Worm (Caenorhabditis elegans): Measurements from ENCODE around the gene C08G9.1.
"Not testable (repeated sequence)": the region's sequence is repeated elsewhere in the genome, so short reads cannot be mapped to it uniquely, and the experiment has no call there.

C08G9.1 gene

DNA sequence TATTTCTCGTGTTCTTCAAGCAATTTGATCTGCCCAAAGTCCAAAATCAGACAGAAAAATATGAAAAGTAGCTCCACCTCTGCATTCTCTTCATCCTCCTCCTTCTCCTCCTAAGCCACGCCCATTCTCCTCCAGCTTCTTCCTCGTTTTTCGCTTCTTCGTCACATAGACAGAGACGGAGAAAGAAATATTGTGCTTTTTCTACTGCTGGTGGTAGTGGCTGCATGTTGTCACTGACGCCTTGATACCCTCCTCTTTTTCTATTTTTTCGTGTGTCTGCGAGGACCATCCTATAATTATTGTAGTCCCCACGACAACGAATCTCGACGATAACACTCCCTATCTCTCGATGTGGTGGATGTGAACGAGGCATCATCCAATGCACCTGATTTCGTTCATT, at the start of gene C08G9.1:
Gene C08G9.1, plus strand, starts transcription at position 175 of the 400 bp plus-strand sequence.
- no peak for TF ChIP-seq unc-62 (GFP tag; optimal IDR thresholded peaks at IDR 0.05)

ce11 chrIV:7611396-7611795, 47.2 kb upstream of the C08G9.1 start:
- no peak for TF ChIP-seq unc-62 (GFP tag; optimal IDR thresholded peaks at IDR 0.05)

DNA sequence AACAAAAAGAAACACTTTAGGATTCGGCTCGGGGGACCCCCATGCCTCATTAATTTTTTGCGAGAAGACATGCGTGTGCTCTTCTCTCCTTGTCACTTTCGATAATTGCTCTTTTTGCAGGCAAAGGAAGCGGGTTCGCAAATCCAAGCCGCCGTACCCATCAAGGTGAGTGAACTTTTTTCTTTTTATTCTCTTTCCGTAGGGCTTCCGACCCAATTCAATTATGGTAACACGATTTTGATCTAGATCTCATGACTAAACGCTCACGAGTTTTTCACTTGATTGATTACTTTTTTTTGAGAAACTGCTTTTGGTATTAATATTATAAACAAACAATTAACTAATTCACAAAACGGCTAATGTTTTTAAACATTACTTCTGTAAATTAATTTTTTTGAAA, 46.0 kb upstream of the C08G9.1 start:
- no peak for TF ChIP-seq unc-62 (GFP tag; optimal IDR thresholded peaks at IDR 0.05)

DNA sequence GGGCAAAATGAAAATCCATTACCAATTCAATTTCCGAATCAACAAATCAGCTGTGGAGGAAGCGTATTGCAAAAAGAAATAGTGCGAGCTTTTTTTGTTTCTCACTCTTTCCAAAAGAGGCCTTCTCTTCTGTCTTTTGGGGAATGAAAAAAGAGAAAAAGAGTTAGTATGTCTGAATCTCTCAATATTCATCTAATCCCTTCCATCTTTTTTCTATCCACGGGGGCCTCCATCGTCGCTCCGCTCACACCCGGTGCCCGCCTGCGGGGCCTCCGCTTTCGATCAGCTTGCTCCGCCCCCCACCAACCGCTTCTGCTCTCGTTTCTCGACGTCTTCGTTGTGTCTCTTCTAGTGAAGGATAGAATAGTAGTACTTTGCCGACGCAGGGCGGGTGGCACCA, 39.3 kb upstream of the C08G9.1 start:
- TF ChIP-seq unc-62 (GFP tag; optimal IDR thresholded peaks at IDR 0.05), result no peak

DNA sequence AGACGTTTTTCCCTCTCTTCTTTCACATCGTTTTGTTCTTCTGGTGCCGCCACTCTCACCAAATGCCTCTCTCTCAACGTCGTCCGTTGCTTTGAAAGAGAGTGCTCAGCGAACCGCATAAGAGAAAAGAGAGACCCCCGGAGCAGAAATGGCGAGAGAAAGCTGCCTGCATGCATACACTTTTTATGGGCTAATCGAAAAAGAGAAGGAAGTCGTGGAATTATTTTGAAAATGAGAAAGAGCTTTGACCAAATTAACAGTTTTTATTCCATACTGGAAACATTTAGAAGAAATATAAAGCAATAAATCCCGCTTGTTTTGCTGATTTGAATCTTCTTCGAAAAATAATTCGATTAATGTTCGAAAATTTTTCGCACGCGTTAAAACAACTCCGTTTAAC, 38.1 kb upstream of the C08G9.1 start:
- TF ChIP-seq unc-62 (GFP tag; optimal IDR thresholded peaks at IDR 0.05), result no peak

- no peak for TF ChIP-seq unc-62 (GFP tag; optimal IDR thresholded peaks at IDR 0.05)
Observed at ce11 chrIV:7623078-7623477, 35.5 kb upstream of the C08G9.1 start.

- no peak for TF ChIP-seq unc-62 (GFP tag; optimal IDR thresholded peaks at IDR 0.05)
Observed at ce11 chrIV:7623868-7624267, 34.7 kb upstream of the C08G9.1 start.

DNA sequence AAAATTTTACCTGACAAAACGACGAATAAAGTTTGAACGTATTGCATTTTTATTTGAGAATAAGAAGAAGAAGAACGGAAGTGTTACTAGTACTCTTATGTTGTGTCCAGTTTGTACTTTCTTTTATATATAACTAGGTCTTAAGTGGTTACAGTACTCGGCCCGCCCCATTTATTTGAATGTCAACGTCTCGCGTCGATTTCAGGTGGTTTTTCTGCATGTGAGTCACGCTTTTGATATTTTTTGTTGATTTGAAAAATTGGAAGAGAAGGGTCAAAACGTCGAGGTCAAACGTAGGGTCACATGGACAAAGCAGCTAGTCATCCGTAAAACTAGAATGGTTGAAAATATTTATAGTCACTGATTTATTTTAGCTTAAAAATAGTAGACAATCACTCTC, 29.6 kb upstream of the C08G9.1 start, which contains the start of gene F45E4.5:
Gene F45E4.5, minus strand, starts transcription at position 101 of the 400 bp plus-strand sequence.
- no peak for TF ChIP-seq unc-62 (GFP tag; optimal IDR thresholded peaks at IDR 0.05)

- TF ChIP-seq unc-62 (GFP tag; optimal IDR thresholded peaks at IDR 0.05), result no peak
Observed at ce11 chrIV:7632535-7632934, 26.0 kb upstream of the C08G9.1 start, which contains the start of gene F45E4.6. Gene F45E4.6, minus strand, starts transcription at chrIV:7632548.

ce11 chrIV:7633020-7633419, 25.5 kb upstream of the C08G9.1 start, which contains the start of gene plp-1:
Gene plp-1, plus strand, starts transcription at chrIV:7633360.
- no peak for TF ChIP-seq unc-62 (GFP tag; optimal IDR thresholded peaks at IDR 0.05)

DNA sequence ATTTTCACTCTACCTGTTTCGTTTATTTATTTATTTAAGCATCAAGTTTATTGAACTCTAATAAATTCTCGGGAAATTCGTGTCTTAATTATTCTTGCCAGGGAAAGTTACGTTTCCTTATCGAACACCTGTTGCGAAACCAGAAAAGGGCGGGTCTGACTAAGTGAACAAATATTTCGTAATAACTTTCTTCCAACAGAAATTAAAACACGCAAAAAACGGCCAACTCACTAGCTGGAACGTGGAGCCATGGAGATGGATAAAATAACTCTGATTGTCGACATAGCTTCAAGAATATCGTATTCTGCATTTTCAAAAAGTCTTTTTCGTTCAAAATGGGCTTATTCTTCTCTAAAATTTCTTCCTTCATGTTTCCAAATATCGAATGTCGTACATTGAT, 24.0 kb upstream of the C08G9.1 start, which contains the start of gene warf-1:
Gene warf-1, plus strand, starts transcription at position 209 of the 400 bp plus-strand sequence.
- not testable (repeated sequence) for TF ChIP-seq unc-62 (GFP tag; optimal IDR thresholded peaks at IDR 0.05)

DNA sequence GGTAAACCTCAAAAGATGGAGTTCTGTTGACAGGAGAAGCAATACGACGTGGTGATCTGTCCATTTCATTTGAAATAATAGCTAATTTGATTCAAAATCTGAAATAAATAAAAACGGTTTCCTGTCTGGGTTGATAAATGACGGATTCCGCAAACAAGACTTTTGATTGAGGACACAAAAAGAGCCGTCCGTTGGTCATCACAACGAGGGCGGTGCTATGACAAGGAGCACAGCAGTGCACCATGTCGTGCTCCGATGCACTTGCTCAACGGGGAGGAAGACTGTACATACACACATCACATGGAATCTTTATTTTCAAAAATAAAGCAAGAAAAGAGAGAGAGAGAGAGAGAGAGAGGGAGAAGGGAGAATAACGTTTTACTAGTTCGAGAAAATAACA, 16.8 kb upstream of the C08G9.1 start, which contains the start of gene nep-16:
Gene nep-16, minus strand, starts transcription at position 101 of the 400 bp plus-strand sequence.
- TF ChIP-seq unc-62 (GFP tag; optimal IDR thresholded peaks at IDR 0.05), result no peak

ce11 chrIV:7642971-7643370, 15.6 kb upstream of the C08G9.1 start, which contains the start of gene nlp-20:
Gene nlp-20, minus strand, starts transcription at chrIV:7643071.
- TF ChIP-seq unc-62 (GFP tag; optimal IDR thresholded peaks at IDR 0.05), result no peak

DNA sequence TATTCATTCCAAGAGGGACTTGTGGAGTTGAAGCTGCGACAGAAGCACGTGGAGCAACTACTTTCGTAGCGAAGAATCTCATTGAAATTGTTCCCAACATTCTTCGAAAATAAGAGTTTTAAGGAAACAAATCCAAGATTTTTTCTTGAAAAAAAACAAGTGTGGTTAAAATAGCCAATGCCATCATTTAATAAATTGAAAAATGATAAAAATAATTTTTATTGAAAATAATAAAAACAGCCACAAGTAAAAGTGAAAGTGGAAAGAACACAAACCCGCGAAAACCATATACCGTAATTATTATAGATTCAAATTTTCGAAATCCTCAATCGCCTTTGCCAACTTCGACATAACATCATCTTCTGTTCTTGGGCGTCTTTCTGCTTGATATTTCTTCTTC, 12.4 kb upstream of the C08G9.1 start, which contains the start of gene hmg-5:
Gene hmg-5, minus strand, starts transcription at position 101 of the 400 bp plus-strand sequence.
- TF ChIP-seq unc-62 (GFP tag; optimal IDR thresholded peaks at IDR 0.05), result no peak

ce11 chrIV:7646861-7647260, 11.7 kb upstream of the C08G9.1 start:
- no peak for TF ChIP-seq unc-62 (GFP tag; optimal IDR thresholded peaks at IDR 0.05)

ce11 chrIV:7650433-7650832, 8.1 kb upstream of the C08G9.1 start:
- TF ChIP-seq unc-62 (GFP tag; optimal IDR thresholded peaks at IDR 0.05), result no peak

- no peak for TF ChIP-seq unc-62 (GFP tag; optimal IDR thresholded peaks at IDR 0.05)
Observed at ce11 chrIV:7651120-7651519, 7.4 kb upstream of the C08G9.1 start, which contains the start of gene cima-1. Gene cima-1, plus strand, starts transcription at chrIV:7651459.

DNA sequence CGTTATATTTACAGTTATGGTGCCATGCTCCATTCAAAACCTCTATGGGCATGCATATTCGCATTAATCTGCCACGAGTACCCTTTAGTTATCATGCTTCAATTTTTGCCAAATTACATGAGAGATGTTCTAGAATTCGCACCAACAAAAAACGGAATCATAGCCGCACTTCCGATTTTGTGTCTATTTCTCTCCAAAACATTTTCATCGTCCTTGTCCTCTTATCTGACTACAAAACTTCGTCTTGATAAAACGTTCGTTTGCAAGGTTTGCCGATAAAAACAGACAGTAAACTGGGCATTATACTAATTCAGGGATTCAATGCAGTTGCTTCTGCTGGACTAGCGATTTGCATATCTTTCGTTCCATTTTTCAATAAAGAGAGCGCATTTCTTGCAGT, 5.4 kb upstream of the C08G9.1 start:
- no peak for TF ChIP-seq unc-62 (GFP tag; optimal IDR thresholded peaks at IDR 0.05)

Data from whole organism, dauer.